Worm (Caenorhabditis elegans) whole organism, L2 larva: ENCODE measurements around the gene ldp-1.

Experiments used
- C34F6.9 ChIP-seq: fragments of 150-350 bp; optimal IDR thresholded peaks from 2 replicates; lab custom pipeline; 2014; ENCODE audit warnings: missing biosample characterization, missing genetic modification characterization
- F13H6.1 ChIP-seq: sonication (generic microtip); optimal IDR thresholded peaks from 2 replicates; lab custom pipeline; 2016; ENCODE audit warnings: missing genetic modification characterization, missing compliant biosample characterization
- R02D3.7 ChIP-seq: fragments of 150-350 bp; optimal IDR thresholded peaks from 2 replicates; lab custom pipeline; 2014; ENCODE audit warnings: missing biosample characterization, missing genetic modification characterization
- Y55F3AM.14 ChIP-seq: fragments of 200-800 bp; sonication (Bioruptor generic); optimal IDR thresholded peaks from 2 replicates; lab custom pipeline; 2018; ENCODE audit warnings: mild to moderate bottlenecking, missing genetic modification characterization, missing compliant biosample characterization
- aly-2 ChIP-seq: fragments of 150-350 bp; optimal IDR thresholded peaks from 2 replicates; lab custom pipeline; 2014; ENCODE audit warnings: missing biosample characterization, missing genetic modification characterization
- ceh-16 ChIP-seq: fragments of 150-350 bp; optimal IDR thresholded peaks from 2 replicates; lab custom pipeline; 2014; ENCODE audit warnings: missing biosample characterization, missing genetic modification characterization
- ceh-82 ChIP-seq: fragments of 150-350 bp; optimal IDR thresholded peaks from 2 replicates; lab custom pipeline; 2014; ENCODE audit warnings: missing biosample characterization, missing genetic modification characterization
- crh-2 ChIP-seq: sonication (generic microtip); optimal IDR thresholded peaks from 2 replicates; lab custom pipeline; 2017; ENCODE audit warnings: missing biosample characterization, missing genetic modification characterization
- dmd-4 ChIP-seq: sonication (generic microtip); optimal IDR thresholded peaks from 2 replicates; lab custom pipeline; 2017; ENCODE audit warnings: missing biosample characterization, missing genetic modification characterization
- egl-27 ChIP-seq: sonication (generic microtip); optimal IDR thresholded peaks from 3 replicates; lab custom pipeline; 2017; ENCODE audit warnings: missing biosample characterization, missing genetic modification reagents, missing genetic modification characterization
- elt-1 ChIP-seq: fragments of 150-350 bp; optimal IDR thresholded peaks from 2 replicates; lab custom pipeline; 2014; ENCODE audit warnings: missing biosample characterization, missing genetic modification characterization
- fos-1 ChIP-seq: fragments of 150-350 bp; optimal IDR thresholded peaks from 2 replicates; lab custom pipeline; 2014; ENCODE audit warnings: missing biosample characterization, missing genetic modification characterization
- gmeb-1 ChIP-seq: fragments of 150-350 bp; optimal IDR thresholded peaks from 2 replicates; lab custom pipeline; 2014; ENCODE audit warnings: missing biosample characterization, missing genetic modification characterization
- lin-11 ChIP-seq: fragments of 150-350 bp; sonication (generic microtip); optimal IDR thresholded peaks from 2 replicates; lab custom pipeline; 2014; ENCODE audit warnings: missing biosample characterization, missing genetic modification characterization, inconsistent platforms, mixed read lengths
- lin-13 ChIP-seq: fragments of 150-350 bp; optimal IDR thresholded peaks from 2 replicates; lab custom pipeline; 2014; ENCODE audit warnings: missing biosample characterization, missing genetic modification reagents, missing genetic modification characterization
- lsy-2 ChIP-seq, 2 experiments: fragments of 150-350 bp in 1 of 2; sonication (generic microtip) in 1 of 2; optimal IDR thresholded peaks; 2 replicates each; lab custom pipeline; 2014 to 2017; ENCODE audit warnings: missing biosample characterization in 2 of 2, missing genetic modification characterization in 2 of 2
- mdl-1 ChIP-seq, 2 experiments: fragments of 150-350 bp in 1 of 2; sonication (generic microtip) in 1 of 2; optimal IDR thresholded peaks; 2 replicates each; lab custom pipeline; 2017; ENCODE audit warnings: missing biosample characterization in 2 of 2, missing genetic modification characterization in 2 of 2
- nhr-12 ChIP-seq: fragments of 150-350 bp; optimal IDR thresholded peaks from 2 replicates; lab custom pipeline; 2014; ENCODE audit warnings: missing biosample characterization, missing genetic modification characterization
- nhr-129 ChIP-seq: fragments of 150-350 bp; optimal IDR thresholded peaks from 2 replicates; lab custom pipeline; 2014; ENCODE audit warnings: missing biosample characterization, missing genetic modification characterization
- nhr-21 ChIP-seq: fragments of 150-350 bp; optimal IDR thresholded peaks from 2 replicates; lab custom pipeline; 2014; ENCODE audit warnings: missing biosample characterization, missing genetic modification characterization
- nhr-23 ChIP-seq: fragments of 150-350 bp; optimal IDR thresholded peaks from 2 replicates; lab custom pipeline; 2014; ENCODE audit warnings: missing biosample characterization, missing genetic modification reagents, missing genetic modification characterization
- nhr-237 ChIP-seq: fragments of 150-350 bp; optimal IDR thresholded peaks from 2 replicates; lab custom pipeline; 2014; ENCODE audit warnings: missing biosample characterization, missing genetic modification characterization
- nhr-25 ChIP-seq: fragments of 150-350 bp; sonication (generic microtip); optimal IDR thresholded peaks from 3 replicates; lab custom pipeline; 2014; ENCODE audit warnings: missing biosample characterization, missing genetic modification characterization
- nhr-6 ChIP-seq: fragments of 150-350 bp; optimal IDR thresholded peaks from 2 replicates; lab custom pipeline; 2014; ENCODE audit warnings: missing biosample characterization, missing genetic modification characterization
- nhr-77 ChIP-seq: fragments of 150-350 bp; optimal IDR thresholded peaks from 2 replicates; lab custom pipeline; 2014; ENCODE audit warnings: missing biosample characterization, missing genetic modification characterization
- sem-4 ChIP-seq: fragments of 150-350 bp; optimal IDR thresholded peaks from 2 replicates; lab custom pipeline; 2014; ENCODE audit warnings: missing biosample characterization, missing genetic modification reagents, missing genetic modification characterization
- skn-1 ChIP-seq: sonication (generic microtip); optimal IDR thresholded peaks from 2 replicates; lab custom pipeline; 2017; ENCODE audit warnings: missing biosample characterization, missing genetic modification characterization
- sma-3 ChIP-seq: sonication (generic microtip); optimal IDR thresholded peaks from 2 replicates; lab custom pipeline; 2016; ENCODE audit warnings: missing genetic modification reagents, missing genetic modification characterization, missing compliant biosample characterization
- sma-9 ChIP-seq, 2 experiments: fragments of 150-350 bp in 1 of 2; sonication (generic microtip) in 1 of 2; optimal IDR thresholded peaks; 2 replicates each; lab custom pipeline; 2014 to 2016; ENCODE audit warnings: missing genetic modification characterization in 2 of 2, mild to moderate bottlenecking in 1 of 2, missing biosample characterization in 1 of 2, missing compliant biosample characterization in 1 of 2, missing genetic modification reagents in 1 of 2, moderate library complexity in 1 of 2
- snpc-4 ChIP-seq: fragments of 150-350 bp; optimal IDR thresholded peaks from 2 replicates; lab custom pipeline; 2014; ENCODE audit warnings: missing biosample characterization, missing genetic modification characterization
- unc-55 ChIP-seq: fragments of 150-350 bp; sonication (generic microtip); optimal IDR thresholded peaks from 3 replicates; lab custom pipeline; 2014; ENCODE audit warnings: missing biosample characterization, missing genetic modification reagents, missing genetic modification characterization
- unc-62 ChIP-seq: fragments of 150-350 bp; optimal IDR thresholded peaks from 2 replicates; lab custom pipeline; 2014; ENCODE audit warnings: missing biosample characterization, missing genetic modification reagents, missing genetic modification characterization
- zag-1 ChIP-seq: fragments of 150-350 bp; optimal IDR thresholded peaks from 2 replicates; lab custom pipeline; 2014; ENCODE audit warnings: missing biosample characterization, missing genetic modification characterization
- ztf-11 ChIP-seq: sonication (generic microtip); optimal IDR thresholded peaks from 2 replicates; lab custom pipeline; 2017; ENCODE audit warnings: missing biosample characterization, missing genetic modification characterization
- ztf-4 ChIP-seq: fragments of 150-350 bp; optimal IDR thresholded peaks from 2 replicates; lab custom pipeline; 2014; ENCODE audit warnings: missing biosample characterization, missing genetic modification characterization

The ldp-1 gene

DNA sequence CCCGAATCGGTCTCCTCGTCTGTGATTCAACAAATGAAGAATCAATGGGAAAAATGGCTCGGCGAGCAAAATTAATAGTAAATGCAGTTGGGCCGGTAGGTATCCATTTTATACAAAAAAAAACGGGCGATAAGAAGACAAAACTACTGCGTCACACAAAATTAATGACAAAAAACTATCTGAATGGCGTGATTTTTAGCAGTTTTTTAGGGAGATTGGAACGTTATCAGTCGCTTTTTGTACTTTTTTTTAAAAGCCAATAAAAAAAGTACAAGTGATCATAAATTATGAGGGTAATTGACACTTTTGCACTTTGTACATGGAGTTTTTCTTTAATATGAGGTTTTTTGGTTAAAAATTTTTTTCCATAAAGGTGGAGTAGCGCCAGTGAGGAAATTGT is 4.2 kb upstream of the ldp-1 start:
- TF ChIP-seq fos-1 (tag; lab: Kevin White, UChicago) (peak; percentile 7), lin-11 (no peak)

ce11 chrV:2126554-2126953 is 781 bp upstream of the ldp-1 start:
- TF ChIP-seq unc-62 (GFP tag; lab: Kevin White, UChicago): no peak
- no peak for TF ChIP-seq ztf-11 (tag; lab: Kevin White, UChicago)
- peak; percentile 51 for TF ChIP-seq nhr-129 (tag; lab: Kevin White, UChicago)

DNA sequence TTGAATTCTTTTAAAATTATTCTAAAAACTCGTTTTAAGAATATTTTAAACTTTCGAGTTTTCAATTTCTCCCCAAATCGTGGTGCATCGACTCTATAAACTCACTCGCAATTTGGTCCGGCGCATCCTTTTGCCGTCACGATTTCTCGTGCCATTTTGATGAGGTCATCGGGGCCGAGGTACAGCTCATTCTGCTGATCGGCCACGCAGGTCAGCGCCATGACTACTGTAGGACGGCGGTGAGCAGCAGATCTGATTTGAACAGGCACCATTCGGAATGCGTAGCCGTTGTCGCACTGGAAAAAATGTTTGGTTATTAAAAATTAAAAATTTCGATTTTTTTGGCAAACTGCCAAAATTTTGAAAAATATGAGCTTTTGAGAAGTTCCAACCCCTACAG is 5.3 kb downstream of the ldp-1 start:
- TF ChIP-seq Y55F3AM.14 (GFP tag; lab: Kevin White, UChicago) (no peak), nhr-12 (tag; lab: Kevin White, UChicago) (no peak)

- TF ChIP-seq nhr-12 (tag; lab: Kevin White, UChicago): no peak
- peak; percentile 78 for TF ChIP-seq Y55F3AM.14 (GFP tag; lab: Kevin White, UChicago)
- TF ChIP-seq nhr-129 (tag; lab: Kevin White, UChicago): peak; percentile 78
- TF ChIP-seq dmd-4 (tag; lab: Kevin White, UChicago): no peak
- no peak for TF ChIP-seq gmeb-1 (tag; lab: Kevin White, UChicago)
- no peak for TF ChIP-seq unc-62 (GFP tag; lab: Kevin White, UChicago)
- TF ChIP-seq crh-2 (tag; lab: Kevin White, UChicago): peak; percentile 62
- TF ChIP-seq nhr-21 (tag; lab: Kevin White, UChicago): no peak
- peak; percentile 58 to 86 for TF ChIP-seq mdl-1 (tag; optimal IDR thresholded peaks at IDR 0.05; lab: Kevin White, UChicago)
- peak; percentile 64 for TF ChIP-seq lin-11
- no peak for TF ChIP-seq nhr-25 (tag; lab: Kevin White, UChicago)
- TF ChIP-seq ztf-11 (tag; lab: Kevin White, UChicago): no peak
- TF ChIP-seq F13H6.1: peak; percentile 87
- TF ChIP-seq snpc-4 (tag; lab: Kevin White, UChicago): no peak
- peak; percentile 93 for TF ChIP-seq sma-9 (GFP tag; optimal IDR thresholded peaks at IDR 0.05; lab: Kevin White, UChicago)
- TF ChIP-seq sma-9 (tag; optimal IDR thresholded peaks at IDR 0.05; lab: Kevin White, UChicago): no peak
- TF ChIP-seq ceh-16 (tag; lab: Kevin White, UChicago): no peak
- peak in 1 of 2 experiments; percentile 68 for TF ChIP-seq lsy-2 (tag; optimal IDR thresholded peaks at IDR 0.05; lab: Kevin White, UChicago)
- TF ChIP-seq aly-2 (tag; lab: Kevin White, UChicago): no peak
- TF ChIP-seq C34F6.9 (tag; lab: Kevin White, UChicago): peak; percentile 84
- no peak for TF ChIP-seq ceh-82 (tag; lab: Kevin White, UChicago)
- TF ChIP-seq nhr-237 (tag; lab: Kevin White, UChicago): no peak
- TF ChIP-seq sem-4 (tag; lab: Kevin White, UChicago): peak; percentile 69
- TF ChIP-seq unc-55 (GFP tag; lab: Kevin White, UChicago): peak; percentile 59
- TF ChIP-seq nhr-77 (tag; lab: Kevin White, UChicago): no peak
- TF ChIP-seq nhr-6 (tag; lab: Kevin White, UChicago): no peak
- peak; percentile 29 for TF ChIP-seq ztf-4 (tag; lab: Kevin White, UChicago)
- no peak for TF ChIP-seq nhr-23 (tag; lab: Kevin White, UChicago)
- no peak for TF ChIP-seq sma-3
- TF ChIP-seq zag-1 (tag; lab: Kevin White, UChicago): peak; percentile 83
- TF ChIP-seq elt-1 (tag; lab: Kevin White, UChicago): no peak
- TF ChIP-seq fos-1 (tag; lab: Kevin White, UChicago): peak; percentile 9
- peak; percentile 11 for TF ChIP-seq egl-27 (tag; lab: Kevin White, UChicago)
- TF ChIP-seq lin-13 (GFP tag; lab: Kevin White, UChicago): peak; percentile 50
- no peak for TF ChIP-seq R02D3.7 (tag; lab: Kevin White, UChicago)
These were observed 6.2 kb downstream of the ldp-1 start for ce11 chrV:2133512-2133911.

DNA sequence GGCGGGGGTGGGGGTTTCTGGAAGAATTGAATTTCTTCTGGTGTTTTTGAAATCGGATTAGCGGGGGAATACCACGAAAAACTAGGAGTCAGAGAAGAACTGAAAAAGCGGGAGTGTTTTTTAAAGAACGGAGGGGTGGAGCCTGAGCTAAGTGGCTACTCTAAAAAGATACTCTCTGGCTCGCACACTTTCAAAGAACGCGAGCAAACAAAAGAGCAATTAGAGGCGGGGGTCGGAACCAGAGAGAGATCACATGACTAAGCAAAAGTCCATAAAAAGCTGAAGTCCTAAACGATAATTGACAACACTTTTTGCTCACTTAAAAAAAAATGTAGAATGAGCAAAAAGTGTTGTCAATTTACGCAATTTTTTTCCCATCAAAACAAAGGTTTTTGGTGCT is 7.0 kb downstream of the ldp-1 start:
- TF ChIP-seq F13H6.1: peak; percentile 53
- no peak for TF ChIP-seq R02D3.7 (tag; lab: Kevin White, UChicago)
- TF ChIP-seq sma-9 (GFP tag; optimal IDR thresholded peaks at IDR 0.05; lab: Kevin White, UChicago): peak; percentile 52
- TF ChIP-seq sma-9 (tag; optimal IDR thresholded peaks at IDR 0.05; lab: Kevin White, UChicago): no peak
- TF ChIP-seq lsy-2 (tag; optimal IDR thresholded peaks at IDR 0.05; lab: Kevin White, UChicago): peak in 1 of 2 experiments; percentile 23
- TF ChIP-seq skn-1: no peak
- TF ChIP-seq sem-4 (tag; lab: Kevin White, UChicago): peak; percentile 43
- TF ChIP-seq Y55F3AM.14 (GFP tag; lab: Kevin White, UChicago): peak; percentile 26
